Fruit fly (Drosophila melanogaster): ENCODE results near the gene CG46280.
A peak's percentile ranks its signal among the peaks of the same experiment; 100 is the strongest.

CG46280 gene

DNA sequence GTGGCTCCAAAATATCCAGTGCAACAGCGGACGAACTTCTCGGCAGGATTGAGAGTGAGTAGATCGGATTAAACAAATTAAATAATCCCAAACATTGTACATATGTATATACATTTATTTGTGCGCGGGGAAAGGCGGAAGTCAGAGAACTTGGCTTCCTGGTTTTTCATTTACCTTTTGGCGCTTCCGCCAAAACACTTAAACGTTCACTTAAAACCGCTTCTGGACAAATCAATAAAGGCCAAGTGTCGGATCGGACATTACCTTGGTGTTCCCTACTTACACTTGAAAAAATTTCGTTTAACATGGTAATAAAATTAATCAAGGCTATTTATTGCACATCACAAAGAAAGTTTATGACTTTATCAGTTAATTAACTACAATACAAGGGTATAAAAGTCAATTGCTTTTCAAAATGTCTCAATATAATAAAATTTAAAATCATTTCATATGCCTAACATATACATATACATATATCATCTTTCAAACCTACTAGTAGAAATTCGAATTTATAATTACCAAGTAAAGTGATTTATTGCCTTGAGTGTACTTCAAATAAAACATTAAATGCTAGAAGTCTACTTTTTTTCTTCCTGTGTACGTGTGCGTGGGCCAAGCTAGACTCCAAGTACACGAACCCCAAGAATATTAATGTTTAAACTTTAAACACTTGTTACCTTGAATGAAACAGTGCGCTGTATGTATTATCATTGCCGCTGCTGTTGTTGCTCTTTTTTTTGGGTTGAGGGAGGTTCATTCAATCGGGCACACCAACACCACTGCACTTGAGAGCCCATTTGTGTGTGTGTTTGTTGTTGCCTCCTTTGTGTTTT, 48.9 kb downstream of the CG46280 start (continued):
- no peak for TF ChIP-seq CG34224 (GFP tag; IDR thresholded peaks at IDR 0.05; ENCODE audit: partially characterized antibody)
- TF ChIP-seq Hr78 (GFP tag; optimal IDR thresholded peaks at IDR 0.05), result peak in 1 of 2 experiments; percentile 39
- TF ChIP-seq CG17361 (GFP tag; IDR thresholded peaks at IDR 0.05), result peak; percentile 73
- TF ChIP-seq Hand (GFP tag; optimal IDR thresholded peaks at IDR 0.05), result no peak
- TF ChIP-seq Gsc (GFP tag; IDR thresholded peaks at IDR 0.05), result no peak
- TF ChIP-seq CG1233 (GFP tag; optimal IDR thresholded peaks at IDR 0.05), result peak; percentile 11
- peak; percentile 32 for TF ChIP-seq Vsx1 (GFP tag; optimal IDR thresholded peaks at IDR 0.05)
- peak; percentile 38; the same call in 1 of the 2 replicates for TF ChIP-seq E2f2 (GFP tag; IDR thresholded peaks at IDR 0.05)
- peak; percentile 68 for TF ChIP-seq CG18599 (GFP tag; optimal IDR thresholded peaks at IDR 0.05)
- TF ChIP-seq Hr51 (GFP tag; optimal IDR thresholded peaks at IDR 0.05), result peak in 1 of 2 experiments; percentile 79
- TF ChIP-seq CG12155 (GFP tag; optimal IDR thresholded peaks at IDR 0.05), result peak; percentile 36
- TF ChIP-seq Side (GFP tag; optimal IDR thresholded peaks at IDR 0.05), result no peak
- TF ChIP-seq Rx (GFP tag; IDR thresholded peaks at IDR 0.05), result peak; percentile 34; the same call in 1 of the 2 replicates
- TF ChIP-seq cas (GFP tag; IDR thresholded peaks at IDR 0.05), result no peak
- peak; percentile 3 for TF ChIP-seq nom (GFP tag; optimal IDR thresholded peaks at IDR 0.05)
- peak; percentile 19 for TF ChIP-seq scrt (GFP tag; optimal IDR thresholded peaks at IDR 0.05)
- peak; percentile 38 for TF ChIP-seq CG10209 (GFP tag; optimal IDR thresholded peaks at IDR 0.05)
- TF ChIP-seq ato (GFP tag; IDR thresholded peaks at IDR 0.05; ENCODE audit: partially characterized antibody), result no peak
- TF ChIP-seq fd3F (GFP tag; optimal IDR thresholded peaks at IDR 0.05), result peak; percentile 55
- TF ChIP-seq CG2889 (GFP tag; IDR thresholded peaks at IDR 0.05), result no peak
- no peak for TF ChIP-seq sug (tag; optimal IDR thresholded peaks at IDR 0.05)
- TF ChIP-seq chm (GFP tag; IDR thresholded peaks at IDR 0.05), result no peak; the same call in 1 of the 2 replicates
- TF ChIP-seq ranshi (GFP tag; IDR thresholded peaks at IDR 0.05), result peak; percentile 41; the same call in 1 of the 2 replicates
- peak; percentile 66 for TF ChIP-seq zf30C (GFP tag; optimal IDR thresholded peaks at IDR 0.05)
- TF ChIP-seq CG32772 (GFP tag; IDR thresholded peaks at IDR 0.05), result peak; percentile 44; the same call in 1 of the 2 replicates
- TF ChIP-seq CG17912 (GFP tag; optimal IDR thresholded peaks at IDR 0.05), result no peak
- TF ChIP-seq fd102C (GFP tag; optimal IDR thresholded peaks at IDR 0.05), result no peak
- TF ChIP-seq br (optimal IDR thresholded peaks at IDR 0.05), result no peak
- peak; percentile 48 for TF ChIP-seq CG6854 (GFP tag; optimal IDR thresholded peaks at IDR 0.05)
- peak; percentile 70 for TF ChIP-seq tio (GFP tag; optimal IDR thresholded peaks at IDR 0.05)
- TF ChIP-seq CG5180 (GFP tag; optimal IDR thresholded peaks at IDR 0.05), result peak; percentile 54
- no peak for TF ChIP-seq CG10543 (GFP tag; optimal IDR thresholded peaks at IDR 0.05)
- TF ChIP-seq vvl (GFP tag; IDR thresholded peaks at IDR 0.05), result peak; percentile 48; the same call in 1 of the 2 replicates
- TF ChIP-seq az2 (GFP tag; optimal IDR thresholded peaks at IDR 0.05), result peak; percentile 64
- no peak for TF ChIP-seq schlank (tag; optimal IDR thresholded peaks at IDR 0.05)
- TF ChIP-seq ash1 (GFP tag; optimal IDR thresholded peaks at IDR 0.05), result no peak
- TF ChIP-seq gsb-n (tag; optimal IDR thresholded peaks at IDR 0.05), result no peak
- peak; percentile 47; the same call in 1 of the 3 replicates for TF ChIP-seq B-H1 (GFP tag; IDR thresholded peaks at IDR 0.05)
- TF ChIP-seq crp (GFP tag; optimal IDR thresholded peaks at IDR 0.05), result no peak
- TF ChIP-seq CG3407 (GFP tag; optimal IDR thresholded peaks at IDR 0.05), result no peak
- no peak for TF ChIP-seq cad (GFP tag; optimal IDR thresholded peaks at IDR 0.05)
- TF ChIP-seq tap (tag; optimal IDR thresholded peaks at IDR 0.05), result peak; percentile 61
- peak; percentile 71 for TF ChIP-seq bcd (GFP tag; optimal IDR thresholded peaks at IDR 0.05)
- peak; percentile 40 for TF ChIP-seq odd (GFP tag; optimal IDR thresholded peaks at IDR 0.05)
- no peak for TF ChIP-seq CG9797 (GFP tag; optimal IDR thresholded peaks at IDR 0.05)
- no peak for TF ChIP-seq pita (GFP tag; optimal IDR thresholded peaks at IDR 0.05)
- no peak for TF ChIP-seq CG30020 (tag; optimal IDR thresholded peaks at IDR 0.05)
- TF ChIP-seq Atf6 (GFP tag; IDR thresholded peaks at IDR 0.05), result no peak; the same call in 1 of the 2 replicates

Data from whole organism, embryonic.